Fruit fly (Drosophila melanogaster): ENCODE measurements around the gene CG8958.

CG8958 gene

dm6 chrX:16103482-16103881, 20.4 kb downstream of the CG8958 start:
- TF ChIP-seq CG12605 (GFP tag; IDR thresholded peaks at IDR 0.05) (0 out of 2 replicates have a peak, but pooled peaks have one; percentile 24), EcR (GFP tag; optimal IDR thresholded peaks at IDR 0.05) (no peak), CG4496 (GFP tag; IDR thresholded peaks at IDR 0.05) (no peak; the same call in 2 of the 3 replicates), CG14655 (GFP tag; optimal IDR thresholded peaks at IDR 0.05) (no peak), rn (GFP tag; IDR thresholded peaks at IDR 0.05) (0 out of 2 replicates have a peak, but pooled peaks have one; percentile 5), CG10348 (GFP tag; IDR thresholded peaks at IDR 0.05) (no peak), CG8159 (tag; optimal IDR thresholded peaks at IDR 0.05) (no peak), CG13204 (GFP tag; optimal IDR thresholded peaks at IDR 0.05) (no peak), CG9948 (tag; optimal IDR thresholded peaks at IDR 0.05) (no peak), CG17806 (tag; optimal IDR thresholded peaks at IDR 0.05) (no peak), CG32121 (GFP tag; IDR thresholded peaks at IDR 0.05) (no peak), CG15710 (tag; optimal IDR thresholded peaks at IDR 0.05) (no peak), Snoo (tag; optimal IDR thresholded peaks at IDR 0.05) (peak; percentile 50), gl (tag; optimal IDR thresholded peaks at IDR 0.05) (no peak), fd96Ca (GFP tag; IDR thresholded peaks at IDR 0.05) (0 out of 3 replicates have a peak, but pooled peaks have one; percentile 15), D1 (tag; optimal IDR thresholded peaks at IDR 0.05) (no peak), Pif1B (GFP tag; optimal IDR thresholded peaks at IDR 0.05) (peak; percentile 19), CG8301 (tag; optimal IDR thresholded peaks at IDR 0.05) (no peak), Ets98B (GFP tag; IDR thresholded peaks at IDR 0.05) (0 out of 2 replicates have a peak, but pooled peaks have one; percentile 17), Pif1A (GFP tag; optimal IDR thresholded peaks at IDR 0.05) (peak; percentile 54), CG34367 (tag; optimal IDR thresholded peaks at IDR 0.05) (no peak)

- TF ChIP-seq Ets98B (GFP tag; IDR thresholded peaks at IDR 0.05) = no peak
- no peak for TF ChIP-seq CG32121 (GFP tag; IDR thresholded peaks at IDR 0.05)
- peak; percentile 23 for TF ChIP-seq EcR (GFP tag; optimal IDR thresholded peaks at IDR 0.05)
These were observed 21.2 kb downstream of the CG8958 start for dm6 chrX:16104056-16104737.

dm6 chrX:16104738-16105426, 21.9 kb downstream of the CG8958 start, which contains the start of the genes CG42353 and CG42354:
Gene CG42353, minus strand, starts transcription at chrX:16104946.
Gene CG42354, minus strand, starts transcription at chrX:16104946.
- TF ChIP-seq CG12605 (GFP tag; IDR thresholded peaks at IDR 0.05) = peak; percentile 89
- peak; percentile 91 for TF ChIP-seq Snoo (tag; optimal IDR thresholded peaks at IDR 0.05)
- TF ChIP-seq D1 (tag; optimal IDR thresholded peaks at IDR 0.05) = peak; percentile 97
- TF ChIP-seq gl (tag; optimal IDR thresholded peaks at IDR 0.05) = peak; percentile 93
- TF ChIP-seq CG14655 (GFP tag; optimal IDR thresholded peaks at IDR 0.05) = peak; percentile 99
- TF ChIP-seq CG15710 (tag; optimal IDR thresholded peaks at IDR 0.05) = peak; percentile 98
- peak; percentile 89 for TF ChIP-seq Ets98B (GFP tag; IDR thresholded peaks at IDR 0.05)
- peak; percentile 98 for TF ChIP-seq CG34367 (tag; optimal IDR thresholded peaks at IDR 0.05)
- TF ChIP-seq CG8159 (tag; optimal IDR thresholded peaks at IDR 0.05) = peak; percentile 98
- TF ChIP-seq fd96Ca (GFP tag; IDR thresholded peaks at IDR 0.05) = peak; percentile 91
- TF ChIP-seq CG8301 (tag; optimal IDR thresholded peaks at IDR 0.05) = peak; percentile 98
- peak; percentile 84 for TF ChIP-seq rn (GFP tag; IDR thresholded peaks at IDR 0.05)
- TF ChIP-seq CG10348 (GFP tag; IDR thresholded peaks at IDR 0.05) = peak; percentile 65
- TF ChIP-seq CG9948 (tag; optimal IDR thresholded peaks at IDR 0.05) = peak; percentile 99
- TF ChIP-seq CG17806 (tag; optimal IDR thresholded peaks at IDR 0.05) = peak; percentile 98
- peak; percentile 85 for TF ChIP-seq Pif1A (GFP tag; optimal IDR thresholded peaks at IDR 0.05)
- peak; percentile 94 for TF ChIP-seq CG32121 (GFP tag; IDR thresholded peaks at IDR 0.05)
- TF ChIP-seq CG4496 (GFP tag; IDR thresholded peaks at IDR 0.05) = peak; percentile 95
- peak; percentile 81 for TF ChIP-seq CG13204 (GFP tag; optimal IDR thresholded peaks at IDR 0.05)
- peak; percentile 92 for TF ChIP-seq Pif1B (GFP tag; optimal IDR thresholded peaks at IDR 0.05)
- TF ChIP-seq EcR (GFP tag; optimal IDR thresholded peaks at IDR 0.05) = no peak

- TF ChIP-seq rn (GFP tag; IDR thresholded peaks at IDR 0.05) (no peak), CG9948 (tag; optimal IDR thresholded peaks at IDR 0.05) (no peak), CG4496 (GFP tag; IDR thresholded peaks at IDR 0.05) (0 out of 3 replicates have a peak, but pooled peaks have one; percentile 32)
These were observed 22.7 kb downstream of the CG8958 start for dm6 chrX:16105715-16106114.

dm6 chrX:16111655-16112054, 28.6 kb downstream of the CG8958 start:
- TF ChIP-seq CG8159 (tag; optimal IDR thresholded peaks at IDR 0.05) (peak; percentile 8), CG14655 (GFP tag; optimal IDR thresholded peaks at IDR 0.05) (no peak)

- no peak for TF ChIP-seq CG8159 (tag; optimal IDR thresholded peaks at IDR 0.05)
- no peak for TF ChIP-seq Pif1B (GFP tag; optimal IDR thresholded peaks at IDR 0.05)
- TF ChIP-seq CG4496 (GFP tag; IDR thresholded peaks at IDR 0.05) = no peak
- no peak for TF ChIP-seq CG9948 (tag; optimal IDR thresholded peaks at IDR 0.05)
- no peak for TF ChIP-seq Ets98B (GFP tag; IDR thresholded peaks at IDR 0.05)
- no peak for TF ChIP-seq EcR (GFP tag; optimal IDR thresholded peaks at IDR 0.05)
- no peak for TF ChIP-seq CG14655 (GFP tag; optimal IDR thresholded peaks at IDR 0.05)
- no peak for TF ChIP-seq Pif1A (GFP tag; optimal IDR thresholded peaks at IDR 0.05)
- TF ChIP-seq CG8301 (tag; optimal IDR thresholded peaks at IDR 0.05) = no peak
- no peak for TF ChIP-seq Snoo (tag; optimal IDR thresholded peaks at IDR 0.05)
- TF ChIP-seq CG32121 (GFP tag; IDR thresholded peaks at IDR 0.05) = no peak
- TF ChIP-seq gl (tag; optimal IDR thresholded peaks at IDR 0.05) = no peak
- TF ChIP-seq CG34367 (tag; optimal IDR thresholded peaks at IDR 0.05) = no peak
These were observed 41.2 kb downstream of the CG8958 start for dm6 chrX:16124236-16124635.

Measured in whole organism, pupa.